Fruit fly (Drosophila melanogaster) whole organism, embryonic: ENCODE measurements around the gene CG9300.

ENCODE experiments used
- Ada2b ChIP-seq: fragments of 200-800 bp; sonication (Bioruptor generic); IDR thresholded peaks from 2 replicates; pipeline ENCODE4 v1.3.6; 2022; ENCODE audit warnings: missing biosample characterization, missing genetic modification characterization
- Aef1 ChIP-seq: fragments of 200-800 bp; sonication (Bioruptor generic); IDR thresholded peaks from 3 replicates; pipeline ENCODE4 v1.3.6; 2022; ENCODE audit warnings: missing biosample characterization, missing genetic modification characterization
- CG10274 ChIP-seq: fragments of 200-800 bp; sonication (Bioruptor generic); optimal IDR thresholded peaks from 3 replicates; lab custom pipeline; 2017; ENCODE audit warnings: missing biosample characterization, mild to moderate bottlenecking, missing genetic modification characterization
- CG12744 ChIP-seq: fragments of 200-800 bp; sonication (Bioruptor generic); optimal IDR thresholded peaks from 2 replicates; lab custom pipeline; 2016; ENCODE audit warnings: missing biosample characterization, missing genetic modification characterization
- CG12942 ChIP-seq: fragments of 200-800 bp; sonication (Bioruptor generic); optimal IDR thresholded peaks from 3 replicates; lab custom pipeline; 2016; ENCODE audit warnings: missing biosample characterization, missing genetic modification characterization
- CG1603 ChIP-seq: fragments of 200-800 bp; sonication (Bioruptor generic); optimal IDR thresholded peaks from 2 replicates; lab custom pipeline; 2019; ENCODE audit warnings: missing biosample characterization, mild to moderate bottlenecking, missing genetic modification characterization, moderate library complexity
- CG17328 ChIP-seq: fragments of 200-800 bp; sonication (Bioruptor generic); IDR thresholded peaks from 2 replicates; pipeline ENCODE4 v1.3.6; 2022; ENCODE audit warnings: missing biosample characterization, missing genetic modification characterization
- CG18262 ChIP-seq: fragments of 200-800 bp; optimal IDR thresholded peaks from 3 replicates; lab custom pipeline; 2019; ENCODE audit warnings: missing biosample characterization, mild to moderate bottlenecking, missing genetic modification characterization, moderate library complexity
- CG18619 ChIP-seq: fragments of 200-800 bp; sonication (Bioruptor generic); optimal IDR thresholded peaks from 3 replicates; lab custom pipeline; 2017; ENCODE audit warnings: missing biosample characterization, mild to moderate bottlenecking, missing genetic modification characterization
- CG2199 ChIP-seq: fragments of 200-800 bp; sonication (Bioruptor generic); IDR thresholded peaks from 3 replicates; pipeline ENCODE4 v1.3.6; 2022; ENCODE audit warnings: missing biosample characterization, missing genetic modification characterization
- CG2875 ChIP-seq: fragments of 200-800 bp; sonication (Bioruptor generic); optimal IDR thresholded peaks from 2 replicates; lab custom pipeline; 2017; ENCODE audit warnings: missing biosample characterization, mild to moderate bottlenecking, missing genetic modification characterization, missing genetic modification reagents
- CG32767 ChIP-seq: fragments of 200-800 bp; sonication (Bioruptor generic); IDR thresholded peaks from 2 replicates; pipeline ENCODE4 v1.3.6; 2022; ENCODE audit warnings: missing biosample characterization, missing genetic modification characterization
- CG3726 ChIP-seq: fragments of 200-800 bp; sonication (Bioruptor generic); IDR thresholded peaks from 3 replicates; pipeline ENCODE4, ENCODE4 v1.3.6; 2022; ENCODE audit warnings: missing biosample characterization, missing genetic modification characterization
- CG3838 ChIP-seq: fragments of 200-800 bp; sonication (Bioruptor generic); optimal IDR thresholded peaks from 3 replicates; lab custom pipeline; 2016; ENCODE audit warnings: missing biosample characterization, missing genetic modification characterization
- CG8359 ChIP-seq: fragments of 200-800 bp; sonication (Bioruptor generic); optimal IDR thresholded peaks from 2 replicates; lab custom pipeline; 2017; ENCODE audit warnings: missing biosample characterization, mild to moderate bottlenecking, missing genetic modification characterization, borderline replicate concordance
- CG8924 ChIP-seq: fragments of 200-800 bp; optimal IDR thresholded peaks from 3 replicates; lab custom pipeline; 2019; ENCODE audit warnings: missing biosample characterization, mild to moderate bottlenecking, missing genetic modification characterization, moderate library complexity
- CrebB ChIP-seq: fragments of 200-800 bp; sonication (Bioruptor generic); optimal IDR thresholded peaks from 3 replicates; lab custom pipeline; 2018; ENCODE audit warnings: missing biosample characterization, mild to moderate bottlenecking, missing genetic modification characterization
- Deaf1 ChIP-seq: fragments of 200-800 bp; optimal IDR thresholded peaks from 3 replicates; lab custom pipeline; 2019; ENCODE audit warnings: missing biosample characterization, mild to moderate bottlenecking, missing genetic modification characterization, moderate library complexity
- Dip2 ChIP-seq: fragments of 200-800 bp; sonication (Bioruptor generic); IDR thresholded peaks from 2 replicates; pipeline ENCODE4 v1.3.6; 2022; ENCODE audit warnings: missing biosample characterization, missing genetic modification characterization
- Eip74EF ChIP-seq, 2 experiments: fragments of 200-800 bp in 1 of 2; fragments of >200 bp in 1 of 2; sonication (Bioruptor generic) in 1 of 2; optimal IDR thresholded peaks; 2 replicates each; lab custom pipeline; 2017 to 2019; ENCODE audit warnings: missing biosample characterization in 2 of 2, missing genetic modification characterization in 2 of 2, mild to moderate bottlenecking in 1 of 2, moderate library complexity in 1 of 2
- Fer3 ChIP-seq: fragments of 200-800 bp; sonication (Bioruptor generic); optimal IDR thresholded peaks from 2 replicates; lab custom pipeline; 2018; ENCODE audit warnings: missing biosample characterization, mild to moderate bottlenecking, missing genetic modification characterization, moderate library complexity
- HHEX ChIP-seq: fragments of 200-800 bp; sonication (Bioruptor generic); optimal IDR thresholded peaks from 3 replicates; lab custom pipeline; 2017; ENCODE audit warnings: missing biosample characterization, mild to moderate bottlenecking, missing genetic modification characterization, missing genetic modification reagents
- HLHmδ ChIP-seq: fragments of 200-800 bp; sonication (Bioruptor generic); optimal IDR thresholded peaks from 2 replicates; lab custom pipeline; 2018; ENCODE audit warnings: missing biosample characterization, mild to moderate bottlenecking, missing genetic modification characterization, moderate library complexity
- Lhr ChIP-seq: fragments of 200-800 bp; sonication (Bioruptor generic); optimal IDR thresholded peaks from 3 replicates; lab custom pipeline; 2017; ENCODE audit warnings: mild to moderate bottlenecking, missing biosample characterization, missing genetic modification reagents, missing genetic modification characterization
- NfI ChIP-seq: fragments of 200-800 bp; sonication (Bioruptor generic); optimal IDR thresholded peaks from 3 replicates; lab custom pipeline; 2018; ENCODE audit warnings: missing biosample characterization, mild to moderate bottlenecking, missing genetic modification characterization, moderate library complexity
- Sox100B ChIP-seq: fragments of 200-800 bp; sonication (Bioruptor generic); optimal IDR thresholded peaks from 3 replicates; lab custom pipeline; 2018; ENCODE audit warnings: missing biosample characterization, mild to moderate bottlenecking, missing genetic modification characterization
- Sry-β ChIP-seq: fragments of 200-800 bp; sonication (Bioruptor generic); optimal IDR thresholded peaks from 2 replicates; lab custom pipeline; 2018; ENCODE audit warnings: missing biosample characterization, mild to moderate bottlenecking, missing genetic modification characterization, moderate library complexity
- abd-A ChIP-seq: fragments of 200-800 bp; sonication (Bioruptor generic); optimal IDR thresholded peaks from 3 replicates; lab custom pipeline; 2019; ENCODE audit warnings: missing biosample characterization, mild to moderate bottlenecking, missing genetic modification characterization, moderate library complexity
- amos ChIP-seq: fragments of 200-800 bp; sonication (Bioruptor generic); IDR thresholded peaks from 2 replicates; pipeline ENCODE4 v1.3.6; 2022; ENCODE audit warnings: missing biosample characterization, missing genetic modification characterization; ENCODE audit not compliant: partially characterized antibody
- ara ChIP-seq: fragments of 200-800 bp; sonication (Bioruptor generic); IDR thresholded peaks from 2 replicates; pipeline ENCODE4 v1.3.6; 2022; ENCODE audit warnings: missing biosample characterization, missing genetic modification characterization
- bcd ChIP-seq: fragments of 200-800 bp; sonication (Bioruptor generic); optimal IDR thresholded peaks from 2 replicates; lab custom pipeline; 2017; ENCODE audit warnings: missing biosample characterization, mild to moderate bottlenecking, missing genetic modification characterization
- bowl ChIP-seq: fragments of 200-800 bp; sonication (Bioruptor generic); IDR thresholded peaks from 2 replicates; pipeline ENCODE4 v1.3.6; 2022; ENCODE audit warnings: missing biosample characterization, missing genetic modification characterization
- btn ChIP-seq: fragments of 200-800 bp; sonication (Bioruptor generic); optimal IDR thresholded peaks from 2 replicates; lab custom pipeline; 2016; ENCODE audit warnings: missing biosample characterization, missing genetic modification characterization
- chif ChIP-seq, 2 experiments: fragments of 200-800 bp; sonication (Bioruptor generic); optimal IDR thresholded peaks; 3 replicates each; lab custom pipeline; 2016; ENCODE audit warnings: missing biosample characterization in 2 of 2, missing genetic modification characterization in 2 of 2
- ci ChIP-seq: fragments of 200-800 bp; sonication (Bioruptor generic); IDR thresholded peaks from 3 replicates; pipeline ENCODE4 v1.3.6; 2022; ENCODE audit warnings: missing biosample characterization, missing genetic modification characterization
- cwo ChIP-seq: fragments of 200-800 bp; sonication (Bioruptor generic); optimal IDR thresholded peaks from 3 replicates; lab custom pipeline; 2017; ENCODE audit warnings: missing biosample characterization, missing genetic modification characterization, mild to moderate bottlenecking, moderate library complexity, missing genetic modification reagents
- fd64A ChIP-seq: fragments of 200-800 bp; sonication (Bioruptor generic); optimal IDR thresholded peaks from 3 replicates; lab custom pipeline; 2018; ENCODE audit warnings: missing biosample characterization, mild to moderate bottlenecking, missing genetic modification characterization
- ftz-f1 ChIP-seq: fragments of 200-800 bp; sonication (Bioruptor generic); optimal IDR thresholded peaks from 2 replicates; lab custom pipeline; 2016; ENCODE audit warnings: missing biosample characterization, missing genetic modification characterization
- grau ChIP-seq: fragments of 200-800 bp; optimal IDR thresholded peaks from 3 replicates; lab custom pipeline; 2019; ENCODE audit warnings: missing biosample characterization, mild to moderate bottlenecking, missing genetic modification characterization, moderate library complexity
- grn ChIP-seq: fragments of 200-800 bp; sonication (Bioruptor generic); optimal IDR thresholded peaks from 3 replicates; lab custom pipeline; 2017; ENCODE audit warnings: missing biosample characterization, missing genetic modification characterization
- gro ChIP-seq: fragments of 200-800 bp; sonication (Bioruptor generic); optimal IDR thresholded peaks from 2 replicates; lab custom pipeline; 2016; ENCODE audit warnings: missing biosample characterization, missing genetic modification characterization
- kni ChIP-seq: fragments of 200-800 bp; sonication (Bioruptor generic); optimal IDR thresholded peaks from 3 replicates; lab custom pipeline; 2017; ENCODE audit warnings: mild to moderate bottlenecking, missing biosample characterization, missing genetic modification reagents, missing genetic modification characterization
- nau ChIP-seq: fragments of 200-800 bp; sonication (Bioruptor generic); optimal IDR thresholded peaks from 3 replicates; lab custom pipeline; 2017; ENCODE audit warnings: missing biosample characterization, mild to moderate bottlenecking, missing genetic modification characterization, missing genetic modification reagents
- row ChIP-seq: fragments of 200-800 bp; sonication (Bioruptor generic); IDR thresholded peaks from 3 replicates; pipeline ENCODE4 v1.3.6; 2022; ENCODE audit warnings: missing biosample characterization, missing genetic modification characterization
- sna ChIP-seq: fragments of 200-800 bp; sonication (Bioruptor generic); IDR thresholded peaks from 2 replicates; pipeline ENCODE4 v1.3.6; 2022; ENCODE audit warnings: missing biosample characterization, missing genetic modification characterization; ENCODE audit not compliant: partially characterized antibody
- sqz ChIP-seq: fragments of 200-800 bp; sonication (Bioruptor generic); optimal IDR thresholded peaks from 3 replicates; lab custom pipeline; 2018; ENCODE audit warnings: missing biosample characterization, mild to moderate bottlenecking, missing genetic modification characterization
- stc ChIP-seq: fragments of 200-800 bp; sonication (Bioruptor generic); IDR thresholded peaks from 2 replicates; pipeline ENCODE4 v1.3.6; 2022; ENCODE audit warnings: missing biosample characterization, missing genetic modification characterization
- trh ChIP-seq: fragments of 200-800 bp; sonication (Bioruptor generic); optimal IDR thresholded peaks from 2 replicates; lab custom pipeline; 2016; ENCODE audit warnings: missing biosample characterization, missing genetic modification characterization
- twi ChIP-seq: fragments of 200-800 bp; optimal IDR thresholded peaks from 2 replicates; lab custom pipeline; 2019; ENCODE audit warnings: missing biosample characterization, mild to moderate bottlenecking, missing genetic modification characterization, moderate library complexity
- vfl ChIP-seq: fragments of 200-800 bp; sonication (Bioruptor generic); optimal IDR thresholded peaks from 2 replicates; lab custom pipeline; 2016; ENCODE audit warnings: missing biosample characterization, missing genetic modification characterization

CG9300 gene

DNA sequence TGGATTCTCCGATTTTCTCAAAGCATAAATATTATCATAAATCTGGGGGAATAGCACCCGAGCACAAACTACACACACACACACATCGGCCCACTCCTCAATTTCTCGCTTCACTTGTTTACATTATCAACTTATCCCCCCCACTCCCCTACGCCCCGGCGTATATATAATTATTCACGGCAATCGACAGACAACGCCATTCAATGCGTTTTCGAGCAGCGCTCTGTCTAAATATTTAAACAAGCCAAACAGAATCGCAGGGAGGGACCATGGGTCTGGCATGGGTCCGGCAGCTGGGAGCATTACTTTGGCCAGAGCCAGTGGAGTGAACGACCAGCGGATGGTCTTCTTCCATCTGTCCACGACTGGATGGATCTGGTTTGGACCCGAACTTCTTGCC is 23.4 kb downstream of the CG9300 start (continued):
- TF ChIP-seq CG18262 (tag; lab: Kevin White, UChicago) (peak; percentile 30), Eip74EF (GFP tag; optimal IDR thresholded peaks at IDR 0.05; lab: Kevin White, UChicago) (peak in 1 of 2 experiments; percentile 35), Dip2 (no peak), CG8359 (GFP tag; lab: Kevin White, UChicago) (peak; percentile 31), Fer3 (tag; lab: Kevin White, UChicago) (peak; percentile 18), CG32767 (GFP tag; lab: Robert Waterston, UW) (peak; percentile 28; the same call in 1 of the 2 replicates), CG3838 (GFP tag; lab: Kevin White, UChicago) (peak; percentile 40), CG2199 (GFP tag; lab: Robert Waterston, UW) (0 out of 3 replicates have a peak, but pooled peaks have one; percentile 76), CG2875 (GFP tag; lab: Kevin White, UChicago) (peak; percentile 79), chif (GFP tag; optimal IDR thresholded peaks at IDR 0.05; lab: Kevin White, UChicago) (peak; percentile 4 to 25), ci (GFP tag; lab: Robert Waterston, UW) (peak; percentile 71; the same call in 2 of the 3 replicates), abd-A (tag; lab: Kevin White, UChicago) (peak; percentile 90), CG8924 (peak; percentile 21), NfI (GFP tag; lab: Kevin White, UChicago) (peak; percentile 20), HLHmδ (peak; percentile 61), ftz-f1 (GFP tag; lab: Kevin White, UChicago) (peak; percentile 10), CG1603 (peak; percentile 73), Ada2b (GFP tag; lab: Robert Waterston, UW) (0 out of 2 replicates have a peak, but pooled peaks have one; percentile 7), Lhr (GFP tag; lab: Kevin White, UChicago) (peak; percentile 18), CrebB (tag; lab: Kevin White, UChicago) (peak; percentile 57), fd64A (GFP tag; lab: Kevin White, UChicago) (peak; percentile 86), cwo (GFP tag; lab: Kevin White, UChicago) (no peak), row (GFP tag; lab: Robert Waterston, UW) (no peak), bcd (GFP tag; lab: Kevin White, UChicago) (peak; percentile 16), bowl (GFP tag; lab: Robert Waterston, UW) (0 out of 2 replicates have a peak, but pooled peaks have one; percentile 10), CG10274 (GFP tag; lab: Kevin White, UChicago) (no peak), Aef1 (GFP tag; lab: Robert Waterston, UW) (no peak), grau (tag; lab: Kevin White, UChicago) (peak; percentile 5), CG3726 (GFP tag; lab: Robert Waterston, UW) (no peak), btn (GFP tag; lab: Kevin White, UChicago) (peak; percentile 16), stc (peak; percentile 32; the same call in 1 of the 2 replicates), twi (tag; lab: Kevin White, UChicago) (peak; percentile 60), trh (GFP tag; lab: Kevin White, UChicago) (no peak), grn (peak; percentile 1), CG12744 (GFP tag; lab: Kevin White, UChicago) (no peak), HHEX (GFP tag; lab: Kevin White, UChicago) (peak; percentile 43), Sox100B (GFP tag; lab: Kevin White, UChicago) (peak; percentile 47), CG18619 (GFP tag; lab: Kevin White, UChicago) (peak; percentile 24), gro (no peak), amos (GFP tag; lab: Robert Waterston, UW) (no peak), CG12942 (GFP tag; lab: Kevin White, UChicago) (no peak), Sry-β (GFP tag; lab: Kevin White, UChicago) (peak; percentile 26), CG17328 (no peak), sna (GFP tag; lab: Robert Waterston, UW) (no peak), nau (GFP tag; lab: Kevin White, UChicago) (peak; percentile 52), kni (peak; percentile 68), sqz (GFP tag; lab: Kevin White, UChicago) (peak; percentile 24), ara (GFP tag; lab: Robert Waterston, UW) (peak; percentile 42; the same call in 1 of the 2 replicates), vfl (GFP tag; lab: Kevin White, UChicago) (no peak), Deaf1 (tag; lab: Kevin White, UChicago) (peak; percentile 8)
